Worm (Caenorhabditis elegans): Measurements from ENCODE around the gene psme-3.
A peak's percentile ranks its signal among the peaks of the same experiment; 100 is the strongest.

The psme-3 gene

ce11 chrIII:11567837-11568236 lies at the start of gene psme-3:
TSS of gene psme-3 (plus strand) at chrIII:11568137.
- TF ChIP-seq efl-1 (optimal IDR thresholded peaks at IDR 0.05) = no peak
- peak in 1 of 2 experiments; percentile 78 for TF ChIP-seq efl-1 (GFP tag; optimal IDR thresholded peaks at IDR 0.05 in 1 of 2)
- TF ChIP-seq nhr-76 (tag; optimal IDR thresholded peaks at IDR 0.05) = no peak
- no peak for TF ChIP-seq elt-2 (tag; optimal IDR thresholded peaks at IDR 0.05)
- no peak for TF ChIP-seq nhr-90 (tag; optimal IDR thresholded peaks at IDR 0.05; ENCODE audit: poor library complexity)
- TF ChIP-seq blmp-1 (tag; optimal IDR thresholded peaks at IDR 0.05) = no peak
- no peak for TF ChIP-seq vab-15 (tag; optimal IDR thresholded peaks at IDR 0.05)

- TF ChIP-seq nhr-20 (tag; optimal IDR thresholded peaks at IDR 0.05) (no peak), nhr-28 (tag; optimal IDR thresholded peaks at IDR 0.05) (no peak), isw-1 (GFP tag; IDR thresholded peaks at IDR 0.05) (no peak), unc-98 (GFP tag; IDR thresholded peaks at IDR 0.05) (no peak), dpl-1 (GFP tag; optimal IDR thresholded peaks at IDR 0.05) (peak; percentile 21 to 47 (median 43)), nhr-71 (tag; optimal IDR thresholded peaks at IDR 0.05) (no peak)
These were observed 44.4 kb upstream of the psme-3 start, which contains the start of the genes Y66D12A.16 and such-1 for ce11 chrIII:11523504-11524025. TSS of gene Y66D12A.16 (plus strand) at chrIII:11523554. TSS of gene such-1 (minus strand) at chrIII:11523759.

- no peak for TF ChIP-seq elt-3 (tag; optimal IDR thresholded peaks at IDR 0.05)
These were observed 43.9 kb upstream of the psme-3 start for ce11 chrIII:11524073-11524472.

ce11 chrIII:11526396-11526795 lies 41.5 kb upstream of the psme-3 start, which contains the start of gene xpb-1:
TSS of gene xpb-1 (plus strand) at chrIII:11526657.
- TF ChIP-seq mef-2 (tag; optimal IDR thresholded peaks at IDR 0.05) (no peak), ceh-82 (tag; optimal IDR thresholded peaks at IDR 0.05) (no peak), egl-13 (tag; optimal IDR thresholded peaks at IDR 0.05) (no peak), tbx-2 (tag; optimal IDR thresholded peaks at IDR 0.05) (peak; percentile 1), C34B4.2 (tag; optimal IDR thresholded peaks at IDR 0.05) (no peak), ceh-8 (GFP tag; optimal IDR thresholded peaks at IDR 0.05) (no peak), lin-35 (GFP tag; optimal IDR thresholded peaks at IDR 0.05) (peak; percentile 36 to 58), dsc-1 (tag; optimal IDR thresholded peaks at IDR 0.05) (peak; percentile 8), mdl-1 (tag; optimal IDR thresholded peaks at IDR 0.05) (no peak), C04F5.9 (tag; optimal IDR thresholded peaks at IDR 0.05) (peak; percentile 5), mab-9 (GFP tag; IDR thresholded peaks at IDR 0.05) (no peak), ztf-4 (tag; optimal IDR thresholded peaks at IDR 0.05) (no peak), unc-30 (tag; optimal IDR thresholded peaks at IDR 0.05) (no peak), ceh-63 (GFP tag; optimal IDR thresholded peaks at IDR 0.05) (no peak), hlh-4 (tag; optimal IDR thresholded peaks at IDR 0.05) (no peak), aha-1 (tag; optimal IDR thresholded peaks at IDR 0.05) (no peak), pqm-1 (tag; optimal IDR thresholded peaks at IDR 0.05) (no peak), mep-1 (tag; optimal IDR thresholded peaks at IDR 0.05) (peak; percentile 39), lin-39 (tag; optimal IDR thresholded peaks at IDR 0.05) (no peak), rnt-1 (tag; optimal IDR thresholded peaks at IDR 0.05) (no peak), swsn-7 (tag; optimal IDR thresholded peaks at IDR 0.05) (no peak), unc-86 (tag; optimal IDR thresholded peaks at IDR 0.05) (no peak), nhr-20 (tag; optimal IDR thresholded peaks at IDR 0.05) (no peak), F16B12.6 (tag; optimal IDR thresholded peaks at IDR 0.05) (peak; percentile 83), ztf-11 (tag; optimal IDR thresholded peaks at IDR 0.05) (no peak), nhr-77 (tag; optimal IDR thresholded peaks at IDR 0.05) (no peak), jun-1 (tag; optimal IDR thresholded peaks at IDR 0.05) (no peak), snpc-4 (tag; optimal IDR thresholded peaks at IDR 0.05) (no peak), nhr-237 (tag; optimal IDR thresholded peaks at IDR 0.05) (no peak), vab-15 (tag; optimal IDR thresholded peaks at IDR 0.05) (no peak), irx-1 (tag; optimal IDR thresholded peaks at IDR 0.05) (peak; percentile 6), elt-2 (tag; optimal IDR thresholded peaks at IDR 0.05) (no peak), C16A3.4 (tag; optimal IDR thresholded peaks at IDR 0.05) (peak; percentile 8), fkh-10 (GFP tag; optimal IDR thresholded peaks at IDR 0.05) (no peak), nhr-71 (tag; optimal IDR thresholded peaks at IDR 0.05) (no peak), ceh-90 (tag; optimal IDR thresholded peaks at IDR 0.05) (no peak), nhr-84 (tag; optimal IDR thresholded peaks at IDR 0.05) (no peak), pax-3 (tag; optimal IDR thresholded peaks at IDR 0.05) (no peak)
